Worm (Caenorhabditis elegans) whole organism, late embryonic: Measurements from ENCODE around the gene R148.4.
A peak's percentile ranks its signal among the peaks of the same experiment; 100 is the strongest.

Experiments
- F13H6.1 ChIP-seq: sonication (generic microtip); optimal IDR thresholded peaks from 2 replicates; lab custom pipeline; 2016; ENCODE audit warnings: missing genetic modification characterization, missing compliant biosample characterization
- K02D7.2 ChIP-seq: sonication (generic microtip); optimal IDR thresholded peaks from 2 replicates; lab custom pipeline; 2017; ENCODE audit warnings: mild to moderate bottlenecking, missing genetic modification characterization, missing compliant biosample characterization
- K09A11.1 ChIP-seq: sonication (generic microtip); optimal IDR thresholded peaks from 2 replicates; lab custom pipeline; 2017; ENCODE audit warnings: antibody characterized with exemption, mild to moderate bottlenecking, missing genetic modification characterization, missing compliant biosample characterization; ENCODE audit not compliant: insufficient read depth
- T23F11.4 ChIP-seq: fragments of 200-800 bp; sonication (Bioruptor generic); optimal IDR thresholded peaks from 2 replicates; lab custom pipeline; 2018; ENCODE audit warnings: mild to moderate bottlenecking, missing genetic modification characterization, missing compliant biosample characterization
- ama-1 ChIP-seq: fragments of 150-350 bp; optimal IDR thresholded peaks from 2 replicates; lab custom pipeline; 2014
- ceh-18 ChIP-seq: sonication (generic microtip); optimal IDR thresholded peaks from 2 replicates; lab custom pipeline; 2016; ENCODE audit warnings: missing genetic modification characterization, missing compliant biosample characterization
- ceh-19 ChIP-seq: fragments of 200-800 bp; sonication (Bioruptor generic); optimal IDR thresholded peaks from 2 replicates; lab custom pipeline; 2018; ENCODE audit warnings: mild to moderate bottlenecking, missing genetic modification characterization, missing compliant biosample characterization
- ceh-22 ChIP-seq: sonication (generic microtip); optimal IDR thresholded peaks from 2 replicates; lab custom pipeline; 2017; ENCODE audit warnings: missing biosample characterization, missing genetic modification characterization
- ceh-30 ChIP-seq: fragments of 150-350 bp; optimal IDR thresholded peaks from 2 replicates; lab custom pipeline; 2014; ENCODE audit warnings: missing biosample characterization, missing genetic modification characterization
- ceh-34 ChIP-seq: sonication (generic microtip); optimal IDR thresholded peaks from 2 replicates; lab custom pipeline; 2016; ENCODE audit warnings: mild to moderate bottlenecking, missing genetic modification characterization, missing compliant biosample characterization
- ceh-6 ChIP-seq: fragments of 200-800 bp; sonication (Bioruptor generic); optimal IDR thresholded peaks from 2 replicates; lab custom pipeline; 2018; ENCODE audit warnings: mild to moderate bottlenecking, missing genetic modification characterization, missing compliant biosample characterization
- che-1 ChIP-seq: sonication (generic microtip); optimal IDR thresholded peaks from 2 replicates; lab custom pipeline; 2016; ENCODE audit warnings: mild to moderate bottlenecking, missing genetic modification characterization, missing compliant biosample characterization
- dmd-4 ChIP-seq: sonication (generic microtip); optimal IDR thresholded peaks from 2 replicates; lab custom pipeline; 2016; ENCODE audit warnings: borderline replicate concordance, missing genetic modification characterization, missing compliant biosample characterization
- elt-4 ChIP-seq: sonication (generic microtip); optimal IDR thresholded peaks from 2 replicates; lab custom pipeline; 2016; ENCODE audit warnings: missing genetic modification characterization, missing compliant biosample characterization
- ets-4 ChIP-seq: sonication (generic microtip); optimal IDR thresholded peaks from 2 replicates; lab custom pipeline; 2016; ENCODE audit warnings: missing genetic modification characterization, missing compliant biosample characterization
- eyg-1 ChIP-seq: sonication (generic microtip); optimal IDR thresholded peaks from 2 replicates; lab custom pipeline; 2016; ENCODE audit warnings: missing genotype, missing genetic modification characterization, missing compliant biosample characterization
- fax-1 ChIP-seq: sonication (generic microtip); optimal IDR thresholded peaks from 2 replicates; lab custom pipeline; 2016; ENCODE audit warnings: missing genotype, missing genetic modification characterization, missing compliant biosample characterization
- fkh-6 ChIP-seq: sonication (generic microtip); optimal IDR thresholded peaks from 2 replicates; lab custom pipeline; 2016; ENCODE audit warnings: missing genetic modification characterization, missing compliant biosample characterization
- gmeb-2 ChIP-seq: sonication (generic microtip); optimal IDR thresholded peaks from 2 replicates; lab custom pipeline; 2016; ENCODE audit warnings: missing genetic modification characterization, inconsistent platforms, missing compliant biosample characterization
- hlh-6 ChIP-seq: sonication (generic microtip); optimal IDR thresholded peaks from 2 replicates; lab custom pipeline; 2016; ENCODE audit warnings: missing genotype, missing genetic modification characterization, missing compliant biosample characterization
- lim-6 ChIP-seq: sonication (generic microtip); optimal IDR thresholded peaks from 2 replicates; lab custom pipeline; 2016; ENCODE audit warnings: missing genetic modification characterization, missing compliant biosample characterization
- lin-11 ChIP-seq: fragments of 200-800 bp; sonication (Bioruptor generic); optimal IDR thresholded peaks from 2 replicates; lab custom pipeline; 2018; ENCODE audit warnings: mild to moderate bottlenecking, missing genetic modification characterization, missing compliant biosample characterization
- mec-3 ChIP-seq: sonication (generic microtip); optimal IDR thresholded peaks from 2 replicates; lab custom pipeline; 2016; ENCODE audit warnings: borderline replicate concordance, missing genetic modification characterization, missing compliant biosample characterization
- npax-4 ChIP-seq: sonication (generic microtip); optimal IDR thresholded peaks from 2 replicates; lab custom pipeline; 2016; ENCODE audit warnings: missing genetic modification characterization, missing compliant biosample characterization
- pag-3 ChIP-seq: sonication (generic microtip); optimal IDR thresholded peaks from 2 replicates; lab custom pipeline; 2016; ENCODE audit warnings: missing compliant biosample characterization, missing genetic modification characterization, borderline replicate concordance
- pha-4 ChIP-seq: fragments of 150-350 bp; optimal IDR thresholded peaks from 2 replicates; lab custom pipeline; 2018; ENCODE audit warnings: missing biosample characterization, missing genetic modification reagents, missing genetic modification characterization
- pqm-1 ChIP-seq: sonication (generic microtip); optimal IDR thresholded peaks from 2 replicates; lab custom pipeline; 2016; ENCODE audit warnings: missing genetic modification characterization, missing compliant biosample characterization
- pros-1 ChIP-seq: fragments of 150-350 bp; optimal IDR thresholded peaks from 2 replicates; lab custom pipeline; 2014; ENCODE audit warnings: missing biosample characterization, missing genetic modification reagents, missing genetic modification characterization
- rnt-1 ChIP-seq: sonication (generic microtip); optimal IDR thresholded peaks from 2 replicates; lab custom pipeline; 2016; ENCODE audit warnings: missing genetic modification characterization, missing compliant biosample characterization
- sdc-2 ChIP-seq: sonication (generic microtip); optimal IDR thresholded peaks from 2 replicates; lab custom pipeline; 2016; ENCODE audit warnings: missing genotype, missing genetic modification characterization, missing compliant biosample characterization
- sox-2 ChIP-seq: fragments of 200-800 bp; sonication (Bioruptor generic); IDR thresholded peaks from 2 replicates; pipeline ENCODE4 v1.3.6; 2022; ENCODE audit warnings: missing genetic modification reagents, missing genetic modification characterization, missing compliant biosample characterization
- syd-9 ChIP-seq: sonication (generic microtip); optimal IDR thresholded peaks from 2 replicates; lab custom pipeline; 2016; ENCODE audit warnings: mild to moderate bottlenecking, missing genetic modification characterization, moderate library complexity, missing compliant biosample characterization
- tbx-7 ChIP-seq: sonication (generic microtip); optimal IDR thresholded peaks from 2 replicates; lab custom pipeline; 2016; ENCODE audit warnings: missing genotype, missing genetic modification characterization, missing compliant biosample characterization
- unc-42 ChIP-seq: sonication (generic microtip); optimal IDR thresholded peaks from 2 replicates; lab custom pipeline; 2016; ENCODE audit warnings: missing genotype, missing genetic modification characterization, missing compliant biosample characterization
- unc-55 ChIP-seq: sonication (generic microtip); optimal IDR thresholded peaks from 2 replicates; lab custom pipeline; 2017; ENCODE audit warnings: missing biosample characterization, missing genetic modification reagents, missing genetic modification characterization
- unc-86 ChIP-seq: sonication (generic microtip); optimal IDR thresholded peaks from 2 replicates; lab custom pipeline; 2016; ENCODE audit warnings: missing genetic modification characterization, missing compliant biosample characterization

R148.4 gene

ce11 chrIII:3138087-3138486, 33.3 kb upstream of the R148.4 start:
- no peak for TF ChIP-seq gmeb-2 (tag; lab: Kevin White, UChicago)
- TF ChIP-seq dmd-4 (tag; lab: Kevin White, UChicago), result no peak
- no peak for TF ChIP-seq ets-4 (tag; lab: Kevin White, UChicago)
- TF ChIP-seq unc-86 (tag; lab: Kevin White, UChicago), result no peak
- TF ChIP-seq unc-42 (tag; lab: Kevin White, UChicago), result peak; percentile 52
- TF ChIP-seq, all 69 proteins: peak for 1

ce11 chrIII:3139144-3139543, 32.2 kb upstream of the R148.4 start, which contains the start of gene mec-12:
Gene mec-12, minus strand, starts transcription at chrIII:3139234.
- TF ChIP-seq pag-3 (tag; lab: Kevin White, UChicago) (no peak), unc-86 (tag; lab: Kevin White, UChicago) (no peak), unc-42 (tag; lab: Kevin White, UChicago) (peak; percentile 81)
- TF ChIP-seq, all 69 proteins: peak for 1

ce11 chrIII:3140227-3140626, 31.2 kb upstream of the R148.4 start:
- TF ChIP-seq ceh-34 (tag; lab: Kevin White, UChicago), result peak; percentile 99
- no peak for TF ChIP-seq sox-2 (GFP tag; lab: Robert Waterston, UW)
- peak; percentile 76 for TF ChIP-seq ceh-19 (GFP tag; lab: Kevin White, UChicago)

ce11 chrIII:3142078-3142477, 29.3 kb upstream of the R148.4 start:
- no peak for TF ChIP-seq fax-1 (tag; lab: Kevin White, UChicago)
- TF ChIP-seq unc-42 (tag; lab: Kevin White, UChicago), result no peak
- no peak for TF ChIP-seq gmeb-2 (tag; lab: Kevin White, UChicago)
- TF ChIP-seq pros-1 (tag; lab: Kevin White, UChicago), result no peak
- TF ChIP-seq T23F11.4, result no peak
- TF ChIP-seq ceh-22 (tag; lab: Kevin White, UChicago), result no peak
- no peak for TF ChIP-seq sdc-2 (tag; lab: Kevin White, UChicago)
- no peak for TF ChIP-seq ceh-30 (tag; lab: Kevin White, UChicago)
- no peak for TF ChIP-seq pag-3 (tag; lab: Kevin White, UChicago)
- no peak for TF ChIP-seq elt-4 (tag; lab: Kevin White, UChicago)
- TF ChIP-seq ama-1 (lab: Kevin White, UChicago), result no peak
- TF ChIP-seq ceh-6, result no peak
- TF ChIP-seq eyg-1 (tag; lab: Kevin White, UChicago), result no peak
- TF ChIP-seq F13H6.1 (tag; lab: Kevin White, UChicago), result no peak
- no peak for TF ChIP-seq tbx-7 (tag; lab: Kevin White, UChicago)
- TF ChIP-seq che-1 (tag; lab: Kevin White, UChicago), result no peak
- TF ChIP-seq lin-11 (tag; lab: Kevin White, UChicago), result no peak
- no peak for TF ChIP-seq fkh-6 (tag; lab: Kevin White, UChicago)
- no peak for TF ChIP-seq npax-4 (tag; lab: Kevin White, UChicago)
- no peak for TF ChIP-seq rnt-1 (tag; lab: Kevin White, UChicago)

- TF ChIP-seq hlh-6 (tag; lab: Kevin White, UChicago), result no peak
- TF ChIP-seq lim-6 (tag; lab: Kevin White, UChicago), result no peak
- no peak for TF ChIP-seq mec-3 (tag; lab: Kevin White, UChicago)
- no peak for TF ChIP-seq ceh-30 (tag; lab: Kevin White, UChicago)
- no peak for TF ChIP-seq unc-55 (GFP tag; lab: Kevin White, UChicago)
- no peak for TF ChIP-seq sox-2 (GFP tag; lab: Robert Waterston, UW)
- no peak for TF ChIP-seq fkh-6 (tag; lab: Kevin White, UChicago)
- TF ChIP-seq gmeb-2 (tag; lab: Kevin White, UChicago), result no peak
- TF ChIP-seq ceh-22 (tag; lab: Kevin White, UChicago), result no peak
- no peak for TF ChIP-seq pha-4
- no peak for TF ChIP-seq K09A11.1 (tag; lab: Kevin White, UChicago)
- TF ChIP-seq eyg-1 (tag; lab: Kevin White, UChicago), result no peak
- TF ChIP-seq ceh-18 (tag; lab: Kevin White, UChicago), result no peak
- no peak for TF ChIP-seq T23F11.4
- TF ChIP-seq pqm-1 (tag; lab: Kevin White, UChicago), result no peak
- no peak for TF ChIP-seq K02D7.2
- TF ChIP-seq syd-9 (tag; lab: Kevin White, UChicago), result no peak
- TF ChIP-seq elt-4 (tag; lab: Kevin White, UChicago), result no peak
- no peak for TF ChIP-seq ama-1 (lab: Kevin White, UChicago)
Measured at ce11 chrIII:3143657-3144056, 27.7 kb upstream of the R148.4 start, which contains the start of gene C44B11.4. Gene C44B11.4, minus strand, starts transcription at chrIII:3143757.
